Fruit fly (Drosophila melanogaster): ENCODE results near the gene CG32988.

DNA sequence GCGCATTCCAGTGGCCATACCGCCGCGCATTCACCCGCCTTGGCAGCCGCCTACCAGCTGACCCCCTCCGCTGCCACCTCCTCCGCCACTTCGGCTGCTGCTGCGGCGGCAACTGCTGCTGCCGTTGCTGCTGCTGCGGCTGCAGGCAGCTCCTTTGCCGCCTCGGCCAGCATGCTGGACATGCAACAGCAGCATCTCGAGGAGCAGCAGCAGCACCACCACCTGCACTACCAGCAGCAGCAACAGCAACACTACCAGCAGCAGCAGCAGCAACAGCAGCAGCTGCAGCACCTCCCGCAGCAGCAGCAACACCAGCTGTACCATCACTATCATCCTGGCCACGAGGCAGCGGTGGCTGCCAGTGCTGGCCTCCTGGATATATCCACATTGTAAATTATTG is 36.3 kb upstream of the CG32988 start:
- TF ChIP-seq ovo (GFP tag; optimal IDR thresholded peaks at IDR 0.05) (no peak), CG7101 (tag; optimal IDR thresholded peaks at IDR 0.05) (no peak), CG7045 (GFP tag; optimal IDR thresholded peaks at IDR 0.05) (no peak), CG12768 (GFP tag; optimal IDR thresholded peaks at IDR 0.05) (no peak), kay (GFP tag; ENCODE audit: borderline replicate concordance) (no peak), Mnt (GFP tag; optimal IDR thresholded peaks at IDR 0.05) (no peak), CG14711 (tag; optimal IDR thresholded peaks at IDR 0.05) (no peak), bab1 (GFP tag; optimal IDR thresholded peaks at IDR 0.05) (no peak), Clk (GFP tag; optimal IDR thresholded peaks at IDR 0.05) (no peak), Hr96 (GFP tag; optimal IDR thresholded peaks at IDR 0.05) (no peak), cic (GFP tag; optimal IDR thresholded peaks at IDR 0.05) (no peak), cnc (optimal IDR thresholded peaks at IDR 0.05) (no peak)

Measured in whole organism, adult.